Fruit fly (Drosophila melanogaster): ENCODE results near the gene CG5235.
A peak's percentile ranks its signal among the peaks of the same experiment; 100 is the strongest.

Gene CG5235

dm6 chr3L:16048722-16049459, 41.3 kb downstream of the CG5235 start:
- TF ChIP-seq toe (GFP tag; optimal IDR thresholded peaks at IDR 0.05) (no peak), pad (GFP tag; optimal IDR thresholded peaks at IDR 0.05) (no peak), CG11617 (GFP tag; optimal IDR thresholded peaks at IDR 0.05) (no peak), kay (GFP tag; ENCODE audit: borderline replicate concordance) (no peak), CG1620 (GFP tag; optimal IDR thresholded peaks at IDR 0.05) (no peak), Hr96 (GFP tag; optimal IDR thresholded peaks at IDR 0.05) (no peak), CG12768 (GFP tag; optimal IDR thresholded peaks at IDR 0.05) (no peak), Clk (GFP tag; optimal IDR thresholded peaks at IDR 0.05) (no peak), CG14711 (tag; optimal IDR thresholded peaks at IDR 0.05) (no peak), CG7045 (GFP tag; optimal IDR thresholded peaks at IDR 0.05) (no peak), bab1 (GFP tag; optimal IDR thresholded peaks at IDR 0.05) (no peak), tj (GFP tag; optimal IDR thresholded peaks at IDR 0.05) (no peak), CG7101 (tag; optimal IDR thresholded peaks at IDR 0.05) (no peak), CG33017 (tag; optimal IDR thresholded peaks at IDR 0.05) (no peak), Mnt (GFP tag; optimal IDR thresholded peaks at IDR 0.05) (no peak), cnc (optimal IDR thresholded peaks at IDR 0.05) (no peak), cic (GFP tag; optimal IDR thresholded peaks at IDR 0.05) (no peak), Crg-1 (GFP tag; optimal IDR thresholded peaks at IDR 0.05) (no peak)

DNA sequence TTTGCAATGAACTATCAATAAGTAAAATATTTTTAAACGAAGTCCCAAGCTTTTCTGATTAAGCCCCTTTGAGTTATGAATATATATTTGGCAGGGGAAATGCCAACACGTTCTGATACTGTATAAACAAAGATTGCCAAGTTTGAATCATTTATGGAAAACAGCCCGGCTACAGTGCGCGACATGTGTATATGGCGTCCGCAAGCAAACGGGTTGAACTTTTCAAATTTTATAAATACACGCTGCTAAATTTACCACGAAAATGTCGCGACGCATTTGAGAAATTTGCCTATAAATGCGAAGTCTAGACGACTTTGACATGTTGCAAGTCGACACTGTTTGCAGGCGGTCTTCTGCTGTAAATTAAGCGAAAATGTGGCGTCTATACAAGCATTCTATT, 42.1 kb downstream of the CG5235 start:
- TF ChIP-seq Crg-1 (GFP tag; optimal IDR thresholded peaks at IDR 0.05) (no peak), CG11617 (GFP tag; optimal IDR thresholded peaks at IDR 0.05) (peak; percentile 5), pad (GFP tag; optimal IDR thresholded peaks at IDR 0.05) (peak; percentile 68), Clk (GFP tag; optimal IDR thresholded peaks at IDR 0.05) (peak; percentile 27), CG14711 (tag; optimal IDR thresholded peaks at IDR 0.05) (no peak), cnc (optimal IDR thresholded peaks at IDR 0.05) (no peak), ovo (GFP tag; optimal IDR thresholded peaks at IDR 0.05) (no peak), toe (GFP tag; optimal IDR thresholded peaks at IDR 0.05) (no peak), kay (GFP tag; ENCODE audit: borderline replicate concordance) (peak; percentile 56), CG12768 (GFP tag; optimal IDR thresholded peaks at IDR 0.05) (peak; percentile 64), bab1 (GFP tag; optimal IDR thresholded peaks at IDR 0.05) (peak; percentile 49), Mnt (GFP tag; optimal IDR thresholded peaks at IDR 0.05) (peak; percentile 4), CG1620 (GFP tag; optimal IDR thresholded peaks at IDR 0.05) (no peak), CG7101 (tag; optimal IDR thresholded peaks at IDR 0.05) (peak; percentile 37), cic (GFP tag; optimal IDR thresholded peaks at IDR 0.05) (no peak), tj (GFP tag; optimal IDR thresholded peaks at IDR 0.05) (peak; percentile 36), Hr96 (GFP tag; optimal IDR thresholded peaks at IDR 0.05) (no peak), CG5204 (GFP tag; optimal IDR thresholded peaks at IDR 0.05) (no peak), CG33017 (tag; optimal IDR thresholded peaks at IDR 0.05) (peak; percentile 17), CG7045 (GFP tag; optimal IDR thresholded peaks at IDR 0.05) (peak; percentile 49)

- TF ChIP-seq CG5204 (GFP tag; optimal IDR thresholded peaks at IDR 0.05) (no peak), pad (GFP tag; optimal IDR thresholded peaks at IDR 0.05) (no peak), CG7045 (GFP tag; optimal IDR thresholded peaks at IDR 0.05) (no peak), toe (GFP tag; optimal IDR thresholded peaks at IDR 0.05) (no peak), CG14711 (tag; optimal IDR thresholded peaks at IDR 0.05) (no peak), cic (GFP tag; optimal IDR thresholded peaks at IDR 0.05) (no peak), Clk (GFP tag; optimal IDR thresholded peaks at IDR 0.05) (no peak), CG7101 (tag; optimal IDR thresholded peaks at IDR 0.05) (no peak), CG1620 (GFP tag; optimal IDR thresholded peaks at IDR 0.05) (no peak), cnc (optimal IDR thresholded peaks at IDR 0.05) (no peak), CG12768 (GFP tag; optimal IDR thresholded peaks at IDR 0.05) (no peak), CG11617 (GFP tag; optimal IDR thresholded peaks at IDR 0.05) (no peak), kay (GFP tag; ENCODE audit: borderline replicate concordance) (no peak), tj (GFP tag; optimal IDR thresholded peaks at IDR 0.05) (no peak), bab1 (GFP tag; optimal IDR thresholded peaks at IDR 0.05) (no peak), Crg-1 (GFP tag; optimal IDR thresholded peaks at IDR 0.05) (no peak), ovo (GFP tag; optimal IDR thresholded peaks at IDR 0.05) (no peak), Mnt (GFP tag; optimal IDR thresholded peaks at IDR 0.05) (no peak), CG33017 (tag; optimal IDR thresholded peaks at IDR 0.05) (no peak), Hr96 (GFP tag; optimal IDR thresholded peaks at IDR 0.05) (no peak)
These were observed 43.1 kb downstream of the CG5235 start for dm6 chr3L:16047105-16047504.

DNA sequence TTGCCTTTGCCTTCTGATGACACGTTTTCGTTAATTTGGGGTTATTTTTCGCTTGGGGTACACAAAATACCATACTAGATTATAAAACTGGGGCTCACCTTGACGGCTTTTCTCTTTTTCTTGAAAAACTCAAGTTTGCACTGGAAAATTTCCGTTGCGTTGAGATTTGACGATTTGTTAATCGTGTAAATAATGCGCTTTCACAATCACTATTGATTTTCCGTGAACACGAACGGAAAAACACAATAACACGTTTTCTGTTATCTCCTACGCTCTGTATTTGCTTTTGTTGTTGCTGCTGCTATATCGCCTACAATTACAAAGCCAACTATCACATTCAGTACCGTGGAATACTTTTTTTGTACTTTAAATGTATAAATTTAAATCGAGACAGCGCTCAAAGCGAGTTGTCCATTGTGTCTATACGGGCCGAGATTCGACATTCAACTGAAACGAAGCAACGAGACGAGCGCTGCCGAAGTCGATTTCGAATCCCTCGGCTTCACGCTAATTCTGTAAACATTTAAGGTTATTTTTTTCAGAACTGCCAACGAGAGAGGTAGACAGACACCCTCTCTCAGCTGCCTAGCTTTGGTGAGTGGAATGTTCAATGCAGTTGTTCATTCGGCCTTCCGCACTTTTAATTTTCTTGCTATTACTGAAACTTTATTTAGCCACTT, 43.7 kb downstream of the CG5235 start:
- TF ChIP-seq Crg-1 (GFP tag; optimal IDR thresholded peaks at IDR 0.05) (peak; percentile 60), bab1 (GFP tag; optimal IDR thresholded peaks at IDR 0.05) (peak; percentile 30), CG33017 (tag; optimal IDR thresholded peaks at IDR 0.05) (peak; percentile 72), Clk (GFP tag; optimal IDR thresholded peaks at IDR 0.05) (no peak), CG14711 (tag; optimal IDR thresholded peaks at IDR 0.05) (peak; percentile 28), CG7045 (GFP tag; optimal IDR thresholded peaks at IDR 0.05) (no peak), ovo (GFP tag; optimal IDR thresholded peaks at IDR 0.05) (peak; percentile 42), Hr96 (GFP tag; optimal IDR thresholded peaks at IDR 0.05) (peak; percentile 49), cic (GFP tag; optimal IDR thresholded peaks at IDR 0.05) (peak; percentile 97), CG11617 (GFP tag; optimal IDR thresholded peaks at IDR 0.05) (peak; percentile 7), CG7101 (tag; optimal IDR thresholded peaks at IDR 0.05) (peak; percentile 49), kay (GFP tag; ENCODE audit: borderline replicate concordance) (peak; percentile 93), CG1620 (GFP tag; optimal IDR thresholded peaks at IDR 0.05) (peak; percentile 11), toe (GFP tag; optimal IDR thresholded peaks at IDR 0.05) (peak; percentile 36), cnc (optimal IDR thresholded peaks at IDR 0.05) (no peak), CG12768 (GFP tag; optimal IDR thresholded peaks at IDR 0.05) (peak; percentile 76), tj (GFP tag; optimal IDR thresholded peaks at IDR 0.05) (no peak), pad (GFP tag; optimal IDR thresholded peaks at IDR 0.05) (no peak), Mnt (GFP tag; optimal IDR thresholded peaks at IDR 0.05) (peak; percentile 73), CG5204 (GFP tag; optimal IDR thresholded peaks at IDR 0.05) (no peak)

All from whole organism, adult.